Worm (Caenorhabditis elegans): ENCODE data around the gene clik-1.

DNA sequence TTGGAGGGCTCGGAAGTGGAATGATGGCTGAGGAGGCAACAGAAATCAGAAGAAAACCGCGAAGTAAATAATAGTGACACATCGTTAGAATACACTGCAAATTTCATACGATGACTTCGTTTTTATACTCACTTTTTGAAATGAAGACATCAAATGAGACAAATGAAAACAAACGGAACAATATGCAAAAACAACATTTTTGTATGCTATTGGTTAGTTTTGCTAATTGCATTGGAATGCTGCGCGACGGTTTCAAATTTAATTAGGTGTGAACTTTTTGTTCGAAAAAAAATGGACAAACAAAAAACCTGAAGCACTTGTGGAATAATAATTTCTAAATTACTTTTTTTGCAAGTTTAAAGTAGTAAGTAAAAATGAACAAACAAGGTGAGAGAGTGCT is 35.5 kb downstream of the clik-1 start, which contains the start of gene grl-8:
- TF ChIP-seq F13H6.1 (tag; optimal IDR thresholded peaks at IDR 0.05) (no peak), ceh-82 (tag; optimal IDR thresholded peaks at IDR 0.05) (no peak)

Data from whole organism, L2 larva.